Fruit fly (Drosophila melanogaster) whole organism, adult: ENCODE data around the gene Hsp26.

ENCODE experiments used
- CG1620 ChIP-seq: fragments of 200-800 bp; sonication (Bioruptor generic); optimal IDR thresholded peaks from 2 replicates; lab custom pipeline; 2016; ENCODE audit warnings: missing biosample characterization, missing genetic modification characterization
- CG5204 ChIP-seq: fragments of 200-800 bp; sonication (Bioruptor generic); optimal IDR thresholded peaks from 2 replicates; lab custom pipeline; 2016; ENCODE audit warnings: missing biosample characterization, missing genetic modification characterization
- CG7101 ChIP-seq: fragments of 200-800 bp; sonication (Bioruptor generic); optimal IDR thresholded peaks from 2 replicates; lab custom pipeline; 2018; ENCODE audit warnings: missing biosample characterization, mild to moderate bottlenecking, missing genetic modification characterization, moderate library complexity
- ovo ChIP-seq: fragments of 200-800 bp; sonication (Bioruptor generic); optimal IDR thresholded peaks from 2 replicates; lab custom pipeline; 2016; ENCODE audit warnings: missing biosample characterization, missing genetic modification characterization
- tj ChIP-seq: fragments of 200-800 bp; sonication (Bioruptor generic); optimal IDR thresholded peaks from 3 replicates; lab custom pipeline; 2017; ENCODE audit warnings: missing biosample characterization, mild to moderate bottlenecking, missing genetic modification characterization, moderate library complexity
- toe ChIP-seq: fragments of 200-800 bp; sonication (Bioruptor generic); optimal IDR thresholded peaks from 2 replicates; lab custom pipeline; 2016; ENCODE audit warnings: missing biosample characterization, missing genetic modification characterization

DNA sequence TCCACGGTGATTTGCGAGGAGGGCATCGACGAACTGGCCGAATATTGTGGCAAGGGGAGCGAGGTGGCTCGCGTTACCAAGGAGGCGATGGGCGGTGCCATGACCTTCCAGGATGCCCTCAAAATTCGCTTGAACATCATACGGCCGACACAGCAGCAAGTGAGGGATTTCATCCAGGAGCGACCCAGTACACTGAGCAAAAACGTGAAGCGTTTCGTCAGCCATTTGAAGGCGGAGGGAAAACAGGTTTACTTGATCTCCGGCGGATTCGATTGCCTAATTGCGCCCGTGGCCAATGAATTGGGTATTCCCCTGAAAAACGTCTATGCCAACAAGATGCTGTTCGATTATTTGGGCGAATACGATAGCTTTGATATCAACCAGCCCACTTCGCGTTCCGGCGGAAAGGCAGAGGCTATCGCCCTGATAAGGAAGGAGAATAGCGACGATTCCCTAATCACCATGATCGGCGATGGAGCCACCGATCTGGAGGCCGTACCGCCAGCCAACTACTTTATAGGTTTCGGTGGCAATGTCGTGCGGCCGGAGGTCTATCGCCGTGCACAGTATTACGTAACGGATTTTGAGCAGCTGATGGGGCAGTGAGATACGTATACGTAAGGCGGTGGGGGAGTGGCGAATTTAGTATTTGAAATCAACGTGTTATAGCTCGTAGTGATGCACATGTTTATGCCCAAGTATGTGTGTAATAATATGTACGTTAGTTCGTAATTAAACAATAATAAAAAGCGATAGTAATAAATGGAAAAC is 46.7 kb upstream of the Hsp26 start:
- TF ChIP-seq CG5204 (GFP tag; lab: Kevin White, UChicago), result no peak
- TF ChIP-seq tj, result no peak
- TF ChIP-seq CG1620 (GFP tag; lab: Kevin White, UChicago), result no peak
- TF ChIP-seq ovo (GFP tag; lab: Kevin White, UChicago), result no peak
- no peak for TF ChIP-seq toe (GFP tag; lab: Kevin White, UChicago)
- TF ChIP-seq CG7101 (tag; lab: Kevin White, UChicago), result no peak
